Fruit fly (Drosophila melanogaster) Kc167 (cell line): ENCODE results near the gene nis.

Experiments used
- Sin3A ChIP-seq: fragments of >200 bp; optimal IDR thresholded peaks from 2 replicates; lab custom pipeline; 2018; ENCODE audit warnings: missing external identifiers
- h ChIP-seq: fragments of >200 bp; optimal IDR thresholded peaks from 3 replicates; lab custom pipeline; 2018; ENCODE audit warnings: missing external identifiers

dm6 chr2L:1554954-1555353, 32.0 kb downstream of the nis start, which contains the start of gene haf:
- no peak for TF ChIP-seq Sin3A
- TF ChIP-seq h, result no peak
